Worm (Caenorhabditis elegans) whole organism, mixed stage, embryonic: ENCODE results near the gene ssp-33.

Experiments used
- ces-1 ChIP-seq: fragments of 150-350 bp; optimal IDR thresholded peaks from 2 replicates; lab custom pipeline; 2014; ENCODE audit warnings: missing biosample characterization, missing genetic modification reagents, missing genetic modification characterization
- elt-3 ChIP-seq: fragments of 150-350 bp; optimal IDR thresholded peaks from 2 replicates; lab custom pipeline; 2014; ENCODE audit warnings: missing biosample characterization, missing genetic modification characterization
- lsy-2 ChIP-seq: fragments of 150-350 bp; optimal IDR thresholded peaks from 2 replicates; lab custom pipeline; 2014; ENCODE audit warnings: missing biosample characterization, missing genetic modification characterization
- mep-1 ChIP-seq: fragments of 150-350 bp; optimal IDR thresholded peaks from 2 replicates; lab custom pipeline; 2017; ENCODE audit warnings: missing biosample characterization, missing genetic modification reagents, missing genetic modification characterization, inconsistent platforms
- nhr-237 ChIP-seq: fragments of 150-350 bp; optimal IDR thresholded peaks from 2 replicates; lab custom pipeline; 2014; ENCODE audit warnings: missing biosample characterization, missing genetic modification characterization
- nhr-28 ChIP-seq: fragments of 150-350 bp; optimal IDR thresholded peaks from 2 replicates; lab custom pipeline; 2014; ENCODE audit warnings: missing biosample characterization, missing genetic modification characterization
- nhr-76 ChIP-seq: sonication (generic microtip); optimal IDR thresholded peaks from 2 replicates; lab custom pipeline; 2017; ENCODE audit warnings: missing biosample characterization, missing genetic modification characterization

ce11 chrV:14715608-14716007 is 4.4 kb downstream of the ssp-33 start, which contains the start of gene R08A2.2:
- TF ChIP-seq nhr-76 (tag; lab: Kevin White, UChicago) (no peak), mep-1 (tag; lab: Kevin White, UChicago) (no peak), lsy-2 (tag; lab: Kevin White, UChicago) (no peak), elt-3 (tag; lab: Kevin White, UChicago) (no peak), ces-1 (no peak), nhr-28 (no peak), nhr-237 (tag; lab: Kevin White, UChicago) (no peak)
